Fruit fly (Drosophila melanogaster) whole organism: ENCODE measurements around the gene CG14817.

Experiments
- CG8478 ChIP-seq: fragments of >200 bp; optimal IDR thresholded peaks from 2 replicates; lab custom pipeline; 2018; ENCODE audit warnings: inconsistent platforms
- Dll ChIP-seq: fragments of >200 bp; optimal IDR thresholded peaks from 2 replicates; lab custom pipeline; 2017
- EcR ChIP-seq, 2 experiments: fragments of >200 bp; optimal IDR thresholded peaks; 2 replicates each; lab custom pipeline; 2017; ENCODE audit warnings: missing biosample characterization in 2 of 2, missing genetic modification characterization in 2 of 2, missing genetic modification reagents in 2 of 2
- pan ChIP-seq: fragments of >200 bp; optimal IDR thresholded peaks from 2 replicates; lab custom pipeline; 2017
- psq ChIP-seq: fragments of >200 bp; optimal IDR thresholded peaks from 2 replicates; lab custom pipeline; 2017
- usp ChIP-seq: fragments of >200 bp; optimal IDR thresholded peaks from 2 replicates; lab custom pipeline; 2017; ENCODE audit warnings: missing biosample characterization, missing genetic modification characterization, mixed read lengths

The CG14817 gene

DNA sequence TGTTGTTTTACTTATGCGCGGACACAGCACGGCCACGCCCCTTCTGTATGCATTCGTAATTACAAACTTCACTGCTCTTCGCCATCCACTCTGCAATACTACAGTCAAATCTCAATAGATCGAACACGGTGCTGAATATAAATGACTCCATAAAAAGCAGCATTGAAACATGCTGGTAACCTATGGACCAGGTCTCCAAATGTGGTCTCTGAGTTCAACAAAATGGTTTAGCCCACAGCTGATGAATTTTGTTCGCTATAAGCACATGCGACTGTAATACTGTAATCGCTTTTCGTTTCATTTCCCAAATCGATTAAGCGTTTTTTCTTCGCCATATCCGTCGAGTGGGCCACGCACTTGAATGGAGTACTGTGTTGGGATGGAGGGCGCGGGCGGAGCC, 20.3 kb upstream of the CG14817 start:
- TF ChIP-seq CG8478 (lab: Kevin White, UChicago) (no peak), psq (lab: Kevin White, UChicago) (no peak), Dll (lab: Kevin White, UChicago) (no peak), pan (no peak), EcR (GFP tag; optimal IDR thresholded peaks at IDR 0.05; lab: Kevin White, UChicago) (no peak), usp (GFP tag; lab: Kevin White, UChicago) (no peak)

dm6 chrX:1893532-1893931, 16.5 kb upstream of the CG14817 start:
- TF ChIP-seq EcR (GFP tag; optimal IDR thresholded peaks at IDR 0.05; lab: Kevin White, UChicago) (no peak), usp (GFP tag; lab: Kevin White, UChicago) (no peak), CG8478 (lab: Kevin White, UChicago) (no peak), Dll (lab: Kevin White, UChicago) (no peak), psq (lab: Kevin White, UChicago) (no peak), pan (no peak)

- TF ChIP-seq Dll (lab: Kevin White, UChicago) = no peak
- TF ChIP-seq CG8478 (lab: Kevin White, UChicago) = no peak
- TF ChIP-seq usp (GFP tag; lab: Kevin White, UChicago) = no peak
- TF ChIP-seq pan = no peak
- no peak for TF ChIP-seq psq (lab: Kevin White, UChicago)
- TF ChIP-seq EcR (GFP tag; optimal IDR thresholded peaks at IDR 0.05; lab: Kevin White, UChicago) = no peak
These were observed 12.9 kb upstream of the CG14817 start, which contains the start of the genes trr and mRpL16 for dm6 chrX:1889926-1890325. Gene trr, minus strand, starts transcription at chrX:1889950. Gene mRpL16, plus strand, starts transcription at chrX:1890256.

DNA sequence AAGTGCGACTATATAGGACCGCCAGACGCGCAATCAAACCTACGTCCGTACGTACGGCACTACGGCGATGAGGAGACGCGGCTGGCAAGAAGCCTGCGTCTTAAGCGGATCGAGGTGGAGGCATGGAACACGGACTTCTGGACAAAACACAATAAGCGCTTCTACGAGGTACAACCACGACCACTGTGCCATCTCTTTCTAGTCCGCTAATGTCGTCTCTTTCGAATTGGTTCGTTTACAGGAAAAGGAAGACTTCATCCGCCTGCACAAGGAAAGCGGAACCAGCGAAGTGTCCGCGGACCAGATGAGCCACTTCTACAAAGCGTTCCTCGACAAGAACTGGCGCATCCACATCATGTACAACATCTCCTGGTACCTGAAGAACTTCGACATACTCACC, 3.7 kb upstream of the CG14817 start:
- TF ChIP-seq Dll (lab: Kevin White, UChicago) (no peak), EcR (GFP tag; optimal IDR thresholded peaks at IDR 0.05; lab: Kevin White, UChicago) (no peak), psq (lab: Kevin White, UChicago) (no peak), pan (no peak), CG8478 (lab: Kevin White, UChicago) (no peak), usp (GFP tag; lab: Kevin White, UChicago) (no peak)

DNA sequence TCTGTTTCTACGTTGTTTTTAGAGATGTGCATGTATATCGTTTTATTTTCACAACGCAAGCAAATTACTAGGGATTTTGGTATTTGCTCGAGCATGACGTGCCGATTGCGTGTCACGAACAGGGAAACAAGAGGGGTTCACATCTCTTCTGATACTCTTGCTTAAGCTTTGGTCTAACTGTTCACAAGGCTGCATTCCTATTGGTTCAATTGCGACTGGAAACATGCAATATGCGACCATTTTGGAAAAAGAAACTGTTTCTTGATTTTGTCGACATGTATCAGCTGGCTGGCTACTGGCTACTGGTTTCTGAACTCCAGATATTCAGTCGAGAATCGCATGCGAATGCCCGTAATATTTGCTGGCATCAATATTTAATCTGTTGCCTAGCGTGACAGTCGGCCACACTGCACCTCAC, 3.1 kb upstream of the CG14817 start, which contains the start of gene Coa8:
Gene Coa8, plus strand, starts transcription at position 144 of the 418 bp plus-strand sequence.
- no peak for TF ChIP-seq Dll (lab: Kevin White, UChicago)
- TF ChIP-seq psq (lab: Kevin White, UChicago) = no peak
- no peak for TF ChIP-seq usp (GFP tag; lab: Kevin White, UChicago)

DNA sequence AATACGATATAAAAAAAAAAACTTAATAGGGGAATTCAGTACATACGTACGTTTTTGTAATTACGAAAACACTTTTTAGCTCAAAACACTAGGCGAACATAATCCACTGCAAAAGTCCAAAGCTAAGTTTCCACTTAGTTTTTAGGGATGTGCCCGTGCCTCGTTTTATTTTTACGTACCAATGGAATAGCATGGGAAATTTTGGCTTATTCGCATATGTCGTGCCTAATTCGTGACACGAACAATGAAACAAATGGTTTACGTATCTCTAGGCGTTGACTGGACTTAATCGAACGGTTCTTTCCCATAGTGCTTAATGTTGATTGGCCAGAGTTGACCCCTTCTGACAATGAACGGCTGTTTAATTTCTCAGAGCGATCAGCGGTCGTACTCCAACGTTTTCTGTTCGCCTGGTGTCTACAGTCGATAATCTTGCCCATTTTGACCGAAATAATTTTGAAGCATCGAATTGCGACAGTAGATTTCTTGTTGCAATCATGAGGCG, 2.6 kb upstream of the CG14817 start, which contains the start of gene CG14818:
Gene CG14818, minus strand, starts transcription at position 169 of the 505 bp plus-strand sequence.
- TF ChIP-seq psq (lab: Kevin White, UChicago) (no peak), Dll (lab: Kevin White, UChicago) (no peak), EcR (GFP tag; optimal IDR thresholded peaks at IDR 0.05; lab: Kevin White, UChicago) (no peak), pan (no peak), CG8478 (lab: Kevin White, UChicago) (no peak), usp (GFP tag; lab: Kevin White, UChicago) (no peak)

DNA sequence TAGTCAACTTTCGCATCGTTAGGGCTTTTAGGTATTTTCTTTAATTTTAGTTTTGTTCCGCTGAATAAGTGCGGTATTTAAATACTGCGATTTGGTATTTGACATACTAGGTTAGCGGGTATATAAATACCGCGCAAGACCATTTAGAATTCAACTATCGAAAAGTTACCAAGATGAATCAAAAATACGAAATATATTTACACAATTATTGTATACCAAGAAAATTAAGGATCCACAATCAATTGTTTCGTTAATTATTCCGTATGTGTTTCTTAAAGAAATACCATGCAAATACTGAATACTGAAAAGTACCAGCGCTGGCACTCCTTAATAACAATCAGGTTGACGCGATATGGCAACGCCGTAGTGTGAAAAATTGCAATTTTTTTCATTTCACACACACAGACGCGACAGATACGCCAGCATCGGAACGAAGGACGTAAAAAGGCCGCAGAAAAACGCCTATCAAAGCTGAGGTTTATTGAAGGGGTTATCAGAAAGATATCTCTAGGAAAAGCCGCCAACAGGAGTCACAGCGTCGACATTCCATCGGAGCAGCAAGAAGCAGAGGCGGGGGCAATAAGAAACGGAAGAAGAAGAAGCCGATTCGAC, 3.4 kb downstream of the CG14817 start, which contains the start of the genes Pgam5 and Vps26:
Gene Pgam5, minus strand, starts transcription at position 51 of the 612 bp plus-strand sequence.
Gene Vps26, plus strand, starts transcription at position 339 of the 612 bp plus-strand sequence.
- TF ChIP-seq usp (GFP tag; lab: Kevin White, UChicago) (no peak), psq (lab: Kevin White, UChicago) (no peak), EcR (GFP tag; optimal IDR thresholded peaks at IDR 0.05; lab: Kevin White, UChicago) (no peak)

DNA sequence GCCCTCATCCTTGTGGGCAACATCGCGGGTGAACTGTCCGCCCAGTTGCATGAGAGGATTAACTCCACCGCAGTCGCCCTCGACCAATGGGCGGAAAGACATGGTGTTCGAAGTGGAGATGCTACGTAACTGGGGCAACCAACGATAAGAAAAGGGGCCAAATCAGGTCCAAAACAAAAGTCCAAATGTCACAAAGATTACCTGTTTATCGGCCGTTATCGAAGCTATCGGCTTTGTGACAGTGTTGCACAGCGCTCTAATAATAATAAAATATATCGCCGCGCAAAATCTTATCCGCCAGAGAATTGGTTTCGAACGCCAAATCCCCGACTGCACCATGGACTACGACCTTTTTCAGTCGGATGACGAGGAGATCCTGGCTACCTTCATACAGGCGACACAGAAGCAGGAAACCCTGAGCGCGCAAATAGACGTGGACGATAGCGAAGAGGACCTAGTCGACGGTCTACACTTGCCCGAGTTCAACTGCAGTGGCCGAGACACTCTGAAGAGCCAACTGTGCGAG, 8.4 kb downstream of the CG14817 start, which contains the start of the genes CG14803 and Pex5:
Gene CG14803, plus strand, starts transcription at position 285 of the 526 bp plus-strand sequence.
Gene Pex5, minus strand, starts transcription at position 476 of the 526 bp plus-strand sequence.
- TF ChIP-seq Dll (lab: Kevin White, UChicago) (no peak), EcR (GFP tag; optimal IDR thresholded peaks at IDR 0.05; lab: Kevin White, UChicago) (no peak), CG8478 (lab: Kevin White, UChicago) (no peak), pan (no peak), usp (GFP tag; lab: Kevin White, UChicago) (no peak), psq (lab: Kevin White, UChicago) (no peak)

DNA sequence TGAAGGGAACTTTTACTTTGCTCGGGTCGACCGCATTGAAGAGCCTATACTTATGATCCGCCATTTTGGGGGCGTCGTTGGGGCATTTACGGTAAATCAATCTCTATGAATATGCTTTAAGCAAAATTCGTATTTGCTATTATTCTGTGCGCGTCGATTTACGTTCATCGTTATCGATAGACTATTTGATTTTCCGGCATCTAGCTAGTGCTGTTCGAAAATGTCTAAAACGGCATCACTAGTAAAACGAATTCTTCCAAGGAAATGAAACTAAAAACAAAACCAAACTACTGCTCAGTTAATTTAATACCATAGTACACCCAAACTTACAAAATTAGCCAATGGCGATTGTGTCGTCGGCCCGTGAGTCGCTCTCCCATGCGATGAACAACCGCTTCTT, 11.4 kb downstream of the CG14817 start, which contains the start of the genes Gcna and MED18:
Gene Gcna, minus strand, starts transcription at position 163 of the 400 bp plus-strand sequence.
Gene MED18, plus strand, starts transcription at position 237 of the 400 bp plus-strand sequence.
- TF ChIP-seq EcR (GFP tag; optimal IDR thresholded peaks at IDR 0.05; lab: Kevin White, UChicago) (no peak), CG8478 (lab: Kevin White, UChicago) (no peak), Dll (lab: Kevin White, UChicago) (no peak), usp (GFP tag; lab: Kevin White, UChicago) (no peak), psq (lab: Kevin White, UChicago) (no peak), pan (no peak)

DNA sequence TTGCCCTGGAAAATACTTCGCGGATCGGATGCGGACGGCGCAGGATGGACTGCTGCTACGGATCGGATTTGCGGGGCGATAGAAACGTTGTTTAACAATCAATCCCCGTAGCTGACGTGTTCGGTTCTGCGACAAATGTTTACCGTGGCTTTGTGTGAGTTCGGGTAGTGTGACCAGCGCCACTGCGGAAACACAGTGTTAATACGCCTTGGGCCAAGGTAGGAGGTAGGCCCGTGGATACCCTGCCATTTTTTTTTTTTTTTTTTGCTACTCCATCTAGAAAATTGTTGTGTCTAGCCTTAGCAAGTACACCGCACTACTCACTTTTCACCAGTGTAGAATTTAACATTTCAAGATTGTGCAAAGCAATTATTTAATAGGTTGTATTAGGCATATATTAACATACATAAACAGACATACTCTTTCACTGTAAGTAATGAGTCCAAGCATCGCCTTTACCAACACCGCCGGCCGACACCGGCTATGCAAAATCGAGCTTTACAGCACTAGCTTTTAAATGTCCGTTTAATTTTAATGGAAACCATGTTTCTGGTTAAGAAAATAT, 15.4 kb downstream of the CG14817 start, which contains the start of gene deltaCOP:
Gene deltaCOP, minus strand, starts transcription at position 171 of the 565 bp plus-strand sequence.
- TF ChIP-seq EcR (GFP tag; optimal IDR thresholded peaks at IDR 0.05; lab: Kevin White, UChicago) (no peak), pan (peak; percentile 70)

DNA sequence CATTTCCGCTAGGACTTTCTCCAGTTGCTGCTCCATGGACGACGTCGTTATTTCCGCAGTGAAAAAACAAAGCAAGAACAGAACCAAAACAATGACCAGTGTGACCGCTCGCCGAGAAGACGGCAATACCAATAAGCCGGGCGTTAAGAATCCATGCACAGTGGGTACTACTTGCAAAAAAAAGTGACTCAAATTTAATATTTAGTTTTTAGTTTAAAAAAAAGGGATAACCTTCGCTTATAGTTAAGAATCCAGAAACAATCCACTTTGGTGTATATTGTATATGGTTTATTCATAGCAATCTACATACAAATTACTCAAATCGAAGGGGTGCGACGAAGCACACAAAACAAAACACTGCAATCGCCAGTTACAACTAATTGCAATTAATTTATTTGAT, 18.2 kb downstream of the CG14817 start, which contains the start of gene Lamtor5:
Gene Lamtor5, minus strand, starts transcription at position 105 of the 400 bp plus-strand sequence.
- no peak for TF ChIP-seq psq (lab: Kevin White, UChicago)
- TF ChIP-seq EcR (GFP tag; optimal IDR thresholded peaks at IDR 0.05; lab: Kevin White, UChicago) = no peak
- no peak for TF ChIP-seq pan
- no peak for TF ChIP-seq Dll (lab: Kevin White, UChicago)
- TF ChIP-seq usp (GFP tag; lab: Kevin White, UChicago) = no peak
- no peak for TF ChIP-seq CG8478 (lab: Kevin White, UChicago)
